Worm (Caenorhabditis elegans) whole organism, young adult: ENCODE measurements around the gene F57C2.4.

ENCODE experiments used
- B0035.1 ChIP-seq: sonication (generic microtip); optimal IDR thresholded peaks from 2 replicates; lab custom pipeline; 2016; ENCODE audit warnings: missing genetic modification characterization, mild to moderate bottlenecking, missing compliant biosample characterization, missing genotype, missing genetic modification reagents
- B0261.1 ChIP-seq: sonication (generic microtip); optimal IDR thresholded peaks from 2 replicates; lab custom pipeline; 2016; ENCODE audit warnings: mild to moderate bottlenecking, missing genetic modification characterization, moderate library complexity, missing compliant biosample characterization
- D2030.7 ChIP-seq: fragments of 200-800 bp; sonication (Bioruptor generic); IDR thresholded peaks from 2 replicates; pipeline ENCODE4 v1.3.6; 2022; ENCODE audit warnings: missing genetic modification reagents, missing genetic modification characterization, missing compliant biosample characterization
- F10E7.11 ChIP-seq: sonication (generic microtip); optimal IDR thresholded peaks from 2 replicates; lab custom pipeline; 2017; ENCODE audit warnings: mild to moderate bottlenecking, missing genetic modification characterization, moderate library complexity, missing compliant biosample characterization
- F22D6.2 ChIP-seq: sonication (generic microtip); optimal IDR thresholded peaks from 2 replicates; lab custom pipeline; 2016; ENCODE audit warnings: mild to moderate bottlenecking, missing genetic modification characterization, missing compliant biosample characterization
- F39B2.1 ChIP-seq: fragments of 200-800 bp; sonication (Bioruptor generic); IDR thresholded peaks from 2 replicates; pipeline ENCODE4 v1.3.6; 2022; ENCODE audit warnings: missing genetic modification reagents, missing genetic modification characterization, missing compliant biosample characterization
- F55B11.4 ChIP-seq: sonication (generic microtip); optimal IDR thresholded peaks from 2 replicates; lab custom pipeline; 2016; ENCODE audit warnings: missing compliant biosample characterization, missing genetic modification characterization, borderline replicate concordance; ENCODE audit not compliant: insufficient read depth
- K12H6.12 ChIP-seq: fragments of 200-800 bp; sonication (Bioruptor generic); optimal IDR thresholded peaks from 2 replicates; lab custom pipeline; 2018; ENCODE audit warnings: mild to moderate bottlenecking, missing genetic modification characterization, missing compliant biosample characterization
- Y95B8A.8 ChIP-seq: fragments of 200-800 bp; sonication (Bioruptor generic); IDR thresholded peaks from 2 replicates; pipeline ENCODE4 v1.3.6; 2022; ENCODE audit warnings: missing genetic modification reagents, missing genetic modification characterization, missing compliant biosample characterization
- aptf-2 ChIP-seq: fragments of 200-800 bp; sonication (Bioruptor generic); conservative IDR thresholded peaks from 2 replicates; pipeline ENCODE4 v1.3.6; 2022; ENCODE audit warnings: missing genetic modification reagents, missing genetic modification characterization, missing compliant biosample characterization
- ccch-3 ChIP-seq: fragments of 200-800 bp; sonication (Bioruptor generic); optimal IDR thresholded peaks from 2 replicates; lab custom pipeline; 2018; ENCODE audit warnings: mild to moderate bottlenecking, missing genetic modification characterization, missing compliant biosample characterization
- cebp-1 ChIP-seq, 2 experiments: fragments of 200-800 bp in 1 of 2; sonication (Bioruptor generic) in 1 of 2; sonication (generic microtip) in 1 of 2; IDR thresholded peaks in 1 of 2; optimal IDR thresholded peaks in 1 of 2; 2 replicates each; pipeline versions ENCODE4 v1.3.6 to Lab custom; 2017 to 2022; ENCODE audit warnings: missing compliant biosample characterization in 2 of 2, missing genetic modification characterization in 2 of 2, mild to moderate bottlenecking in 1 of 2, missing genetic modification reagents in 1 of 2, moderate library complexity in 1 of 2
- ceh-100 ChIP-seq: fragments of 200-800 bp; sonication (Bioruptor generic); IDR thresholded peaks from 2 replicates; pipeline ENCODE4 v1.3.6; 2022; ENCODE audit warnings: missing genetic modification reagents, missing genetic modification characterization, missing compliant biosample characterization
- egl-18 ChIP-seq: fragments of 200-800 bp; sonication (Bioruptor generic); IDR thresholded peaks from 2 replicates; pipeline ENCODE4 v1.3.6; 2022; ENCODE audit warnings: missing genetic modification reagents, missing genetic modification characterization, missing compliant biosample characterization
- fkh-3 ChIP-seq: sonication (generic microtip); optimal IDR thresholded peaks from 2 replicates; lab custom pipeline; 2016; ENCODE audit warnings: mild to moderate bottlenecking, missing genetic modification characterization, missing compliant biosample characterization
- hmg-1.2 ChIP-seq: fragments of 200-800 bp; sonication (Bioruptor generic); IDR thresholded peaks from 2 replicates; pipeline ENCODE4 v1.3.6; 2022; ENCODE audit warnings: missing genetic modification reagents, missing genetic modification characterization, missing compliant biosample characterization
- lir-1 ChIP-seq: fragments of 200-800 bp; sonication (Bioruptor generic); conservative IDR thresholded peaks from 2 replicates; pipeline ENCODE4 v1.3.6; 2022; ENCODE audit warnings: missing genetic modification reagents, missing genetic modification characterization, missing compliant biosample characterization
- madf-8 ChIP-seq: fragments of 200-800 bp; sonication (Bioruptor generic); conservative IDR thresholded peaks from 2 replicates; pipeline ENCODE4 v1.3.6; 2022; ENCODE audit warnings: missing genetic modification reagents, missing genetic modification characterization, missing compliant biosample characterization
- mxl-1 ChIP-seq: sonication (generic microtip); optimal IDR thresholded peaks from 2 replicates; lab custom pipeline; 2016; ENCODE audit warnings: missing genetic modification characterization, missing compliant biosample characterization
- nfya-2 ChIP-seq: fragments of 200-800 bp; sonication (Bioruptor generic); IDR thresholded peaks from 2 replicates; pipeline ENCODE4 v1.3.6; 2022; ENCODE audit warnings: missing genetic modification reagents, missing genetic modification characterization, missing compliant biosample characterization
- nhr-120 ChIP-seq: fragments of 200-800 bp; sonication (Bioruptor generic); IDR thresholded peaks from 2 replicates; pipeline ENCODE4 v1.3.6; 2022; ENCODE audit warnings: missing genetic modification characterization, missing compliant biosample characterization
- nhr-80 ChIP-seq: sonication (generic microtip); optimal IDR thresholded peaks from 2 replicates; lab custom pipeline; 2016; ENCODE audit warnings: missing genetic modification characterization, missing compliant biosample characterization
- nhr-90 ChIP-seq: sonication (generic microtip); optimal IDR thresholded peaks from 2 replicates; lab custom pipeline; 2016; ENCODE audit warnings: missing genotype, mild to moderate bottlenecking, missing genetic modification characterization, missing compliant biosample characterization
- pbrm-1 ChIP-seq: fragments of 200-800 bp; sonication (Bioruptor generic); IDR thresholded peaks from 2 replicates; pipeline ENCODE4 v1.3.6; 2022; ENCODE audit warnings: missing genetic modification reagents, missing genetic modification characterization, missing compliant biosample characterization
- rec-8 ChIP-seq, 2 experiments: sonication (generic microtip); optimal IDR thresholded peaks; 2 replicates each; lab custom pipeline; 2016; ENCODE audit warnings: mild to moderate bottlenecking in 2 of 2, missing genetic modification characterization in 2 of 2, missing genetic modification reagents in 2 of 2, missing genotype in 2 of 2, missing biosample characterization in 1 of 2, missing compliant biosample characterization in 1 of 2, moderate library complexity in 1 of 2
- tlf-1 ChIP-seq: fragments of 200-800 bp; sonication (Bioruptor generic); optimal IDR thresholded peaks from 2 replicates; lab custom pipeline; 2018; ENCODE audit warnings: mild to moderate bottlenecking, missing genetic modification characterization, missing compliant biosample characterization
- unc-62 ChIP-seq: fragments of 150-350 bp; optimal IDR thresholded peaks from 2 replicates; lab custom pipeline; 2014; ENCODE audit warnings: missing biosample characterization, missing genetic modification reagents, missing genetic modification characterization
- zfh-2 ChIP-seq: fragments of 200-800 bp; sonication (Bioruptor generic); conservative IDR thresholded peaks from 2 replicates; pipeline ENCODE4 v1.3.6; 2022; ENCODE audit warnings: missing genetic modification reagents, missing genetic modification characterization, missing compliant biosample characterization

The F57C2.4 gene

ce11 chrII:14500122-14500521, 25.0 kb upstream of the F57C2.4 start, which contains the start of gene K10H10.4:
K10H10.4 (plus strand) TSS chrII:14500422.
- TF ChIP-seq Y95B8A.8 (GFP tag; lab: Robert Waterston, UW) (no peak), cebp-1 (GFP tag; IDR thresholded peaks at IDR 0.05; lab: Robert Waterston, UW) (no peak), cebp-1 (tag; optimal IDR thresholded peaks at IDR 0.05; lab: Kevin White, UChicago) (no peak), unc-62 (GFP tag; lab: Kevin White, UChicago) (no peak), nhr-120 (GFP tag; lab: Robert Waterston, UW) (no peak), nfya-2 (GFP tag; lab: Robert Waterston, UW) (no peak), egl-18 (GFP tag; lab: Robert Waterston, UW) (no peak), B0261.1 (tag; lab: Kevin White, UChicago) (no peak), F10E7.11 (tag; lab: Kevin White, UChicago) (no peak), ceh-100 (GFP tag; lab: Robert Waterston, UW) (no peak)
- TF ChIP-seq, all 124 proteins: peak for 0

- TF ChIP-seq aptf-2 (GFP tag; lab: Robert Waterston, UW), result no peak
- TF ChIP-seq B0261.1 (tag; lab: Kevin White, UChicago), result no peak
- no peak for TF ChIP-seq B0035.1 (tag; lab: Kevin White, UChicago)
- TF ChIP-seq pbrm-1 (GFP tag; lab: Robert Waterston, UW), result no peak
- TF ChIP-seq F39B2.1 (GFP tag; lab: Robert Waterston, UW), result no peak
- TF ChIP-seq ccch-3 (GFP tag; lab: Kevin White, UChicago), result no peak
Measured at ce11 chrII:14501447-14501846, 23.7 kb upstream of the F57C2.4 start, which contains the start of gene K10H10.5. K10H10.5 (plus strand) TSS chrII:14501747.

ce11 chrII:14502997-14503396, 22.1 kb upstream of the F57C2.4 start, which contains the start of gene K10H10.6:
K10H10.6 (plus strand) TSS chrII:14503297.
- peak; percentile 42; the same call in 1 of the 2 replicates for TF ChIP-seq hmg-1.2
- no peak for TF ChIP-seq rec-8 (tag; optimal IDR thresholded peaks at IDR 0.05; lab: Kevin White, UChicago)

- TF ChIP-seq nhr-80 (tag; lab: Kevin White, UChicago) (no peak), ccch-3 (GFP tag; lab: Kevin White, UChicago) (no peak), nhr-90 (no peak), zfh-2 (GFP tag; lab: Robert Waterston, UW) (no peak), F39B2.1 (GFP tag; lab: Robert Waterston, UW) (no peak), tlf-1 (GFP tag; lab: Kevin White, UChicago) (no peak), nfya-2 (GFP tag; lab: Robert Waterston, UW) (no peak), F22D6.2 (tag; lab: Kevin White, UChicago) (no peak), egl-18 (GFP tag; lab: Robert Waterston, UW) (no peak), lir-1 (GFP tag; lab: Robert Waterston, UW) (no peak)
Measured at ce11 chrII:14506245-14506644, 18.9 kb upstream of the F57C2.4 start, which contains the start of gene K10H10.12. K10H10.12 (minus strand) TSS chrII:14506345.

- no peak for TF ChIP-seq F10E7.11 (tag; lab: Kevin White, UChicago)
- TF ChIP-seq nfya-2 (GFP tag; lab: Robert Waterston, UW), result no peak
- TF ChIP-seq madf-8 (GFP tag; lab: Robert Waterston, UW), result no peak
- no peak for TF ChIP-seq D2030.7
- no peak for TF ChIP-seq fkh-3 (tag; lab: Kevin White, UChicago)
- TF ChIP-seq F55B11.4 (tag; lab: Kevin White, UChicago), result no peak
Measured at ce11 chrII:14507563-14507962, 17.6 kb upstream of the F57C2.4 start, which contains the start of the genes K10H10.7 and K10H10.10. K10H10.7 (minus strand) TSS chrII:14507663. K10H10.10 (plus strand) TSS chrII:14507766.

ce11 chrII:14510162-14510561, 15.0 kb upstream of the F57C2.4 start:
- TF ChIP-seq K12H6.12 (tag; lab: Kevin White, UChicago) (no peak), nhr-80 (tag; lab: Kevin White, UChicago) (peak; percentile 5), nhr-120 (GFP tag; lab: Robert Waterston, UW) (no peak), mxl-1 (tag; lab: Kevin White, UChicago) (no peak)
